Worm (Caenorhabditis elegans) whole organism, L3 larva: ENCODE results near the gene C49H3.3.

Source experiments
- R02D3.7 ChIP-seq: fragments of 150-350 bp; optimal IDR thresholded peaks from 2 replicates; lab custom pipeline; 2014; ENCODE audit warnings: missing biosample characterization, missing genetic modification characterization
- ZK546.5 ChIP-seq: sonication (generic microtip); optimal IDR thresholded peaks from 2 replicates; lab custom pipeline; 2017; ENCODE audit warnings: missing biosample characterization, missing genetic modification characterization
- ama-1 ChIP-seq: fragments of 150-350 bp; optimal IDR thresholded peaks from 2 replicates; lab custom pipeline; 2018
- ceh-16 ChIP-seq: sonication (generic microtip); optimal IDR thresholded peaks from 2 replicates; lab custom pipeline; 2017; ENCODE audit warnings: missing biosample characterization, missing genetic modification characterization
- ceh-28 ChIP-seq: fragments of 150-350 bp; optimal IDR thresholded peaks from 2 replicates; lab custom pipeline; 2014; ENCODE audit warnings: missing biosample characterization, missing genetic modification reagents, missing genetic modification characterization
- ceh-82 ChIP-seq: fragments of 150-350 bp; optimal IDR thresholded peaks from 2 replicates; lab custom pipeline; 2014; ENCODE audit warnings: missing biosample characterization, missing genetic modification characterization
- egl-5 ChIP-seq: fragments of 150-350 bp; optimal IDR thresholded peaks from 2 replicates; lab custom pipeline; 2017; ENCODE audit warnings: missing biosample characterization, missing genetic modification reagents, missing genetic modification characterization, inconsistent platforms
- elt-1 ChIP-seq: fragments of 150-350 bp; optimal IDR thresholded peaks from 2 replicates; lab custom pipeline; 2014; ENCODE audit warnings: missing biosample characterization, missing genetic modification characterization
- eor-1 ChIP-seq, 2 experiments: fragments of 150-350 bp; optimal IDR thresholded peaks; 2 replicates each; lab custom pipeline; 2014 to 2018; ENCODE audit warnings: missing biosample characterization in 2 of 2, missing genetic modification characterization in 2 of 2
- fkh-2 ChIP-seq: fragments of 150-350 bp; optimal IDR thresholded peaks from 2 replicates; lab custom pipeline; 2014; ENCODE audit warnings: missing biosample characterization, missing genetic modification reagents, missing genetic modification characterization
- hmg-11 ChIP-seq: sonication (generic microtip); optimal IDR thresholded peaks from 2 replicates; lab custom pipeline; 2016; ENCODE audit warnings: missing genetic modification characterization, missing compliant biosample characterization
- jun-1 ChIP-seq: fragments of 150-350 bp; optimal IDR thresholded peaks from 2 replicates; lab custom pipeline; 2014; ENCODE audit warnings: missing biosample characterization, missing genetic modification reagents, missing genetic modification characterization
- lin-15B ChIP-seq: fragments of 150-350 bp; optimal IDR thresholded peaks from 2 replicates; lab custom pipeline; 2014; ENCODE audit warnings: missing biosample characterization, missing genetic modification characterization
- lin-39 ChIP-seq: fragments of 150-350 bp; optimal IDR thresholded peaks from 2 replicates; lab custom pipeline; 2018; ENCODE audit warnings: missing biosample characterization, missing genetic modification reagents, missing genetic modification characterization
- mml-1 ChIP-seq: fragments of 150-350 bp; sonication (generic microtip); optimal IDR thresholded peaks from 3 replicates; lab custom pipeline; 2014; ENCODE audit warnings: missing biosample characterization, missing genetic modification characterization
- nfya-1 ChIP-seq: sonication (generic microtip); optimal IDR thresholded peaks from 2 replicates; lab custom pipeline; 2017; ENCODE audit warnings: missing genetic modification characterization, mild to moderate bottlenecking, missing compliant biosample characterization, antibody characterized with exemption, moderate library complexity; ENCODE audit not compliant: insufficient read depth
- nhr-11 ChIP-seq: fragments of 150-350 bp; optimal IDR thresholded peaks from 2 replicates; lab custom pipeline; 2014; ENCODE audit warnings: missing biosample characterization, missing genetic modification characterization
- nhr-12 ChIP-seq: fragments of 150-350 bp; optimal IDR thresholded peaks from 2 replicates; lab custom pipeline; 2014; ENCODE audit warnings: missing biosample characterization, missing genetic modification characterization
- nhr-23 ChIP-seq: fragments of 150-350 bp; optimal IDR thresholded peaks from 2 replicates; lab custom pipeline; 2014; ENCODE audit warnings: missing biosample characterization, missing genetic modification reagents, missing genetic modification characterization
- nhr-25 ChIP-seq: sonication (generic microtip); optimal IDR thresholded peaks from 2 replicates; lab custom pipeline; 2017; ENCODE audit warnings: missing biosample characterization, missing genetic modification characterization
- nhr-43 ChIP-seq: sonication (generic microtip); optimal IDR thresholded peaks from 2 replicates; lab custom pipeline; 2016; ENCODE audit warnings: mild to moderate bottlenecking, missing genetic modification characterization, missing compliant biosample characterization; ENCODE audit not compliant: poor library complexity, severe bottlenecking
- nhr-77 ChIP-seq: fragments of 150-350 bp; optimal IDR thresholded peaks from 2 replicates; lab custom pipeline; 2014; ENCODE audit warnings: missing biosample characterization, missing genetic modification characterization
- pqm-1 ChIP-seq: fragments of 150-350 bp; optimal IDR thresholded peaks from 2 replicates; lab custom pipeline; 2017; ENCODE audit warnings: missing biosample characterization, missing genetic modification characterization, inconsistent platforms
- sea-2 ChIP-seq: fragments of 150-350 bp; sonication (generic microtip); optimal IDR thresholded peaks from 4 replicates; lab custom pipeline; 2014; ENCODE audit warnings: missing biosample characterization, missing genetic modification reagents, missing genetic modification characterization
- skn-1 ChIP-seq: fragments of 150-350 bp; optimal IDR thresholded peaks from 2 replicates; lab custom pipeline; 2014; ENCODE audit warnings: missing biosample characterization, missing genetic modification characterization
- snpc-4 ChIP-seq: fragments of 150-350 bp; optimal IDR thresholded peaks from 2 replicates; lab custom pipeline; 2014; ENCODE audit warnings: missing biosample characterization, missing genetic modification characterization
- tbx-2 ChIP-seq: sonication (generic microtip); optimal IDR thresholded peaks from 2 replicates; lab custom pipeline; 2016; ENCODE audit warnings: mild to moderate bottlenecking, missing genetic modification characterization, missing compliant biosample characterization
- unc-62 ChIP-seq: fragments of 150-350 bp; sonication (generic microtip); optimal IDR thresholded peaks from 4 replicates; lab custom pipeline; 2014; ENCODE audit warnings: missing biosample characterization, missing genetic modification reagents, missing genetic modification characterization
- zag-1 ChIP-seq: fragments of 150-350 bp; optimal IDR thresholded peaks from 2 replicates; lab custom pipeline; 2014; ENCODE audit warnings: missing biosample characterization, missing genetic modification characterization
- ztf-4 ChIP-seq: fragments of 150-350 bp; optimal IDR thresholded peaks from 2 replicates; lab custom pipeline; 2014; ENCODE audit warnings: missing biosample characterization, missing genetic modification characterization

C49H3.3 gene

DNA sequence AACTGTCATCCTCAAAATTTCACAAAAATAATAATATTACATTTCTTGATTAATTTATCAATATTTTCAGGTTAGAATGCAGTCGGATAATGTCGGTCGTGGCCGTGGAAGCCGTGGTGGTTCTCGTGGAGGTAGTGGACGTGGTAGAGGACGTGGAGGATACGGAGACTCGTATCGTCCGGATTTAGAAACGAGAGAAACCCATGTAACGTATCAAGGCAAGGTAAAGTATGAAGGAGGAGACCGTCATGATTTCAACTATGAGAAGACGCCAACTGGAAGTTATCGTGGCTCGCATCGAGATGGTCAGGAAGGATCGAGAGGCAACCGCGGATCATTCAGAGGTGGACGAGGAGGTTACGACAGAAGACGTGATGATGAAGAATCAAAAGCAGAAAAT is 33.4 kb downstream of the C49H3.3 start, which contains the start of gene frpr-10:
frpr-10 (plus strand) TSS at position 301 of the 400 bp plus-strand sequence.
- no peak for TF ChIP-seq R02D3.7 (tag; lab: Kevin White, UChicago)
- no peak for TF ChIP-seq nhr-12 (tag; lab: Kevin White, UChicago)
- no peak for TF ChIP-seq jun-1 (tag; lab: Kevin White, UChicago)
- TF ChIP-seq mml-1 = no peak
- no peak for TF ChIP-seq unc-62 (GFP tag; lab: Kevin White, UChicago)
- no peak for TF ChIP-seq snpc-4 (tag; lab: Kevin White, UChicago)
- no peak for TF ChIP-seq nhr-23 (tag; lab: Kevin White, UChicago)
- TF ChIP-seq nhr-25 (tag; lab: Kevin White, UChicago) = no peak
- no peak for TF ChIP-seq nhr-11
- no peak for TF ChIP-seq eor-1 (tag; optimal IDR thresholded peaks at IDR 0.05; lab: Kevin White, UChicago)
- no peak for TF ChIP-seq skn-1

DNA sequence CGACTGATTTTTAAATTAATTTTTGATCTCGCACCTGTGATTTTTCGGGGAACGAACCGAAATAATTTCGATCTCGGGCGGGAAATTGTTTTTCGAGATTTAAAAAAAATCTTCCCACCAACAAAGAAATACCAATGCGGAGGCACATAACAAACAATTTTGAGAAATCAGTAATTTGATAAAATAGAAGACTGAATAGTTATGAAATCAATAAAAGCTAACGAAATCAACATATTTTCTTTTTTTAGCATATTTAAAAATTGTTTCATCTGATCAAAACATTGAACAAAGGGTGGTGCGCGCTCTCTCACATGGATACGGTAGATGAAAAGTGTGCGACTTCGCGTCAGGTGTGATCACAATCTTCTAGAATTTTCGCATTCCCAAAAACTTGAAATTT is 33.9 kb downstream of the C49H3.3 start:
- TF ChIP-seq pqm-1 (tag; lab: Kevin White, UChicago) (no peak), ceh-16 (tag; lab: Kevin White, UChicago) (no peak), fkh-2 (no peak), skn-1 (no peak), tbx-2 (tag; lab: Kevin White, UChicago) (no peak), nhr-25 (tag; lab: Kevin White, UChicago) (no peak), nhr-77 (tag; lab: Kevin White, UChicago) (no peak), egl-5 (tag; lab: Kevin White, UChicago) (no peak), ama-1 (no peak), hmg-11 (tag; lab: Kevin White, UChicago) (no peak), ztf-4 (tag; lab: Kevin White, UChicago) (no peak), lin-15B (no peak), unc-62 (GFP tag; lab: Kevin White, UChicago) (no peak), snpc-4 (tag; lab: Kevin White, UChicago) (no peak), elt-1 (tag; lab: Kevin White, UChicago) (no peak), lin-39 (tag; lab: Kevin White, UChicago) (no peak), sea-2 (GFP tag; lab: Kevin White, UChicago) (no peak), nhr-43 (tag; lab: Kevin White, UChicago) (no peak), nhr-23 (tag; lab: Kevin White, UChicago) (no peak)

DNA sequence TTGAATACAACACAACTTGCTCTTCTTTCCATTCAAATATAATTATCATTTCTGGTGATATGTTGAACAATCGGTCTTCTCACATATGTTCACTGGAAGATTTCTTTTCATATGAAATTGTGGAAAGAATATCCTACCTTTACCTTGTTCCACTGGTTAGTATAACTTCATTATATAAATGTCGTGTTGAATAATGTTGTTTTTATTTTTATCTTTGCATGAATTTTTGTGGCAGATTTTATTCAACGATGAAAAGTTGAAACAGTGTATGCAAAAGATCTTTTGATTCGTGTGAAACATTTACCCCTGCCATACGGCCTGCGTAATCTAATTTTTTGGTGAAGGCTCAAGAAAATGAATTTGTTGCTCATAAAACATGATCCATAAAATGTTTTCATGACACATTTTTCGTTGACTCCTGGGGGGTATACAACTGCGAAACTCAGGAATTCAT is 37.8 kb downstream of the C49H3.3 start:
- TF ChIP-seq ZK546.5 (no peak), nfya-1 (tag; lab: Kevin White, UChicago) (no peak), ztf-4 (tag; lab: Kevin White, UChicago) (no peak), lin-39 (tag; lab: Kevin White, UChicago) (no peak), ama-1 (no peak), ceh-82 (tag; lab: Kevin White, UChicago) (no peak), skn-1 (no peak)

DNA sequence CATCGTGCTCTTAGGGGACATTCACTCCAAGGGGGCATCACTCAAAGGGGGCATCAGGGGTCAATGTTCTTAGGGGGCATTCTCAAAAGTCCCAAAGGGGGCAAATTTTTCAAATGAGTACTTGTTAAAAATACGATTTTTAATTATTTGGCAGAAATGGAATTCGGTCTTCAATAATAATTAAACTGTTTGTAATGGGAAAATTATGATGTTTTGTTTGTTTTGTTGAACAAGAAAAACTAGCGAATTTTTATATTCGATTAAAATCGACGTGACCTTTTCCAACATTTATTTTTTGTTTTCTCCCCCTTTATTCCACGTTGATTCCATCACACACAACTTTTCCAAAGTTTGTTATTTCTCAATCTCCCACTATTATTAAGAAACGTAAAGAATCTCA is 42.9 kb downstream of the C49H3.3 start, which contains the start of gene F57H12.5:
F57H12.5 (plus strand) TSS at position 301 of the 400 bp plus-strand sequence.
- TF ChIP-seq ama-1 = no peak
- TF ChIP-seq zag-1 (tag; lab: Kevin White, UChicago) = no peak
- no peak for TF ChIP-seq nhr-77 (tag; lab: Kevin White, UChicago)
- TF ChIP-seq R02D3.7 (tag; lab: Kevin White, UChicago) = no peak
- TF ChIP-seq nhr-43 (tag; lab: Kevin White, UChicago) = no peak
- TF ChIP-seq pqm-1 (tag; lab: Kevin White, UChicago) = no peak
- TF ChIP-seq skn-1 = no peak
- TF ChIP-seq fkh-2 = no peak
- TF ChIP-seq nhr-12 (tag; lab: Kevin White, UChicago) = no peak
- no peak for TF ChIP-seq ceh-28 (tag; lab: Kevin White, UChicago)
